Worm (Caenorhabditis elegans) whole organism, mixed stage, embryonic: ENCODE results near the gene K01G5.10.
"Not testable (repeated sequence)": the region's sequence is repeated elsewhere in the genome, so short reads cannot be mapped to it uniquely, and the experiment has no call there.

ENCODE experiments used
- M03D4.4 ChIP-seq: sonication (generic microtip); optimal IDR thresholded peaks from 2 replicates; lab custom pipeline; 2017; ENCODE audit warnings: mild to moderate bottlenecking, missing genetic modification characterization, missing compliant biosample characterization
- bed-3 ChIP-seq: fragments of 200-800 bp; sonication (Bioruptor generic); optimal IDR thresholded peaks from 3 replicates; lab custom pipeline; 2018; ENCODE audit warnings: mild to moderate bottlenecking, missing genetic modification characterization, moderate library complexity, missing compliant biosample characterization
- blmp-1 ChIP-seq: fragments of 150-350 bp; optimal IDR thresholded peaks from 2 replicates; lab custom pipeline; 2014; ENCODE audit warnings: missing biosample characterization, missing genetic modification characterization
- ceh-43 ChIP-seq: fragments of 200-800 bp; sonication (Bioruptor generic); optimal IDR thresholded peaks from 2 replicates; lab custom pipeline; 2018; ENCODE audit warnings: mild to moderate bottlenecking, missing genetic modification characterization, moderate library complexity, missing compliant biosample characterization
- ceh-83 ChIP-seq: fragments of 200-800 bp; sonication (Bioruptor generic); optimal IDR thresholded peaks from 2 replicates; lab custom pipeline; 2018; ENCODE audit warnings: mild to moderate bottlenecking, missing genetic modification characterization, missing compliant biosample characterization
- ces-1 ChIP-seq: fragments of 150-350 bp; optimal IDR thresholded peaks from 2 replicates; lab custom pipeline; 2014; ENCODE audit warnings: missing biosample characterization, missing genetic modification reagents, missing genetic modification characterization
- cnd-1 ChIP-seq: fragments of 200-800 bp; sonication (Bioruptor generic); optimal IDR thresholded peaks from 2 replicates; lab custom pipeline; 2018; ENCODE audit warnings: mild to moderate bottlenecking, missing genetic modification characterization, missing compliant biosample characterization
- elt-3 ChIP-seq: fragments of 150-350 bp; optimal IDR thresholded peaks from 2 replicates; lab custom pipeline; 2014; ENCODE audit warnings: missing biosample characterization, missing genetic modification characterization
- flh-1 ChIP-seq: fragments of 200-800 bp; sonication (Bioruptor generic); optimal IDR thresholded peaks from 2 replicates; lab custom pipeline; 2018; ENCODE audit warnings: mild to moderate bottlenecking, missing genetic modification characterization, moderate library complexity, missing compliant biosample characterization
- ham-2 ChIP-seq: fragments of 200-800 bp; sonication (Bioruptor generic); optimal IDR thresholded peaks from 2 replicates; lab custom pipeline; 2018; ENCODE audit warnings: mild to moderate bottlenecking, missing genetic modification characterization, missing compliant biosample characterization
- hlh-1 ChIP-seq: fragments of 150-350 bp; optimal IDR thresholded peaks from 2 replicates; lab custom pipeline; 2014; ENCODE audit warnings: missing biosample characterization, missing genetic modification reagents, missing genetic modification characterization
- lin-13 ChIP-seq: fragments of 150-350 bp; optimal IDR thresholded peaks from 2 replicates; lab custom pipeline; 2014; ENCODE audit warnings: missing biosample characterization, missing genetic modification characterization
- lin-32 ChIP-seq: fragments of 200-800 bp; sonication (Bioruptor generic); optimal IDR thresholded peaks from 2 replicates; lab custom pipeline; 2018; ENCODE audit warnings: mild to moderate bottlenecking, missing genetic modification characterization, missing compliant biosample characterization
- lsy-2 ChIP-seq: fragments of 150-350 bp; optimal IDR thresholded peaks from 2 replicates; lab custom pipeline; 2014; ENCODE audit warnings: missing biosample characterization, missing genetic modification characterization
- mep-1 ChIP-seq: fragments of 150-350 bp; optimal IDR thresholded peaks from 2 replicates; lab custom pipeline; 2017; ENCODE audit warnings: missing biosample characterization, missing genetic modification reagents, missing genetic modification characterization, inconsistent platforms
- mls-2 ChIP-seq: sonication (generic microtip); optimal IDR thresholded peaks from 2 replicates; lab custom pipeline; 2016; ENCODE audit warnings: mild to moderate bottlenecking, missing genetic modification characterization, moderate library complexity, missing compliant biosample characterization
- nhr-12 ChIP-seq: fragments of 150-350 bp; optimal IDR thresholded peaks from 2 replicates; lab custom pipeline; 2014; ENCODE audit warnings: missing biosample characterization, missing genetic modification characterization
- nhr-2 ChIP-seq: fragments of 150-350 bp; optimal IDR thresholded peaks from 2 replicates; lab custom pipeline; 2014; ENCODE audit warnings: missing biosample characterization, missing genetic modification characterization
- nhr-237 ChIP-seq: fragments of 150-350 bp; optimal IDR thresholded peaks from 2 replicates; lab custom pipeline; 2014; ENCODE audit warnings: missing biosample characterization, missing genetic modification characterization
- nhr-28 ChIP-seq: fragments of 150-350 bp; optimal IDR thresholded peaks from 2 replicates; lab custom pipeline; 2014; ENCODE audit warnings: missing biosample characterization, missing genetic modification characterization
- nhr-76 ChIP-seq: sonication (generic microtip); optimal IDR thresholded peaks from 2 replicates; lab custom pipeline; 2017; ENCODE audit warnings: missing biosample characterization, missing genetic modification characterization
- pha-4 ChIP-seq: fragments of 150-350 bp; optimal IDR thresholded peaks from 2 replicates; lab custom pipeline; 2018; ENCODE audit warnings: missing biosample characterization, missing genetic modification reagents, missing genetic modification characterization
- snpc-4 ChIP-seq: fragments of 150-350 bp; optimal IDR thresholded peaks from 2 replicates; lab custom pipeline; 2014; ENCODE audit warnings: missing biosample characterization, missing genetic modification characterization
- sptf-1 ChIP-seq: sonication (generic microtip); optimal IDR thresholded peaks from 2 replicates; lab custom pipeline; 2017; ENCODE audit warnings: mild to moderate bottlenecking, missing genetic modification characterization, moderate library complexity, missing compliant biosample characterization
- tbx-8 ChIP-seq: fragments of 200-800 bp; sonication (Bioruptor generic); optimal IDR thresholded peaks from 2 replicates; lab custom pipeline; 2018; ENCODE audit warnings: mild to moderate bottlenecking, missing genetic modification characterization, moderate library complexity, missing compliant biosample characterization
- unc-120 ChIP-seq: sonication (generic microtip); optimal IDR thresholded peaks from 2 replicates; lab custom pipeline; 2017; ENCODE audit warnings: missing genetic modification characterization, missing compliant biosample characterization; ENCODE audit not compliant: poor library complexity, severe bottlenecking
- unc-62 ChIP-seq: fragments of 150-350 bp; optimal IDR thresholded peaks from 2 replicates; lab custom pipeline; 2014; ENCODE audit warnings: missing biosample characterization, missing genetic modification reagents, missing genetic modification characterization
- ztf-11 ChIP-seq: fragments of 150-350 bp; optimal IDR thresholded peaks from 2 replicates; lab custom pipeline; 2014; ENCODE audit warnings: missing biosample characterization, missing genetic modification characterization

K01G5.10 gene

DNA sequence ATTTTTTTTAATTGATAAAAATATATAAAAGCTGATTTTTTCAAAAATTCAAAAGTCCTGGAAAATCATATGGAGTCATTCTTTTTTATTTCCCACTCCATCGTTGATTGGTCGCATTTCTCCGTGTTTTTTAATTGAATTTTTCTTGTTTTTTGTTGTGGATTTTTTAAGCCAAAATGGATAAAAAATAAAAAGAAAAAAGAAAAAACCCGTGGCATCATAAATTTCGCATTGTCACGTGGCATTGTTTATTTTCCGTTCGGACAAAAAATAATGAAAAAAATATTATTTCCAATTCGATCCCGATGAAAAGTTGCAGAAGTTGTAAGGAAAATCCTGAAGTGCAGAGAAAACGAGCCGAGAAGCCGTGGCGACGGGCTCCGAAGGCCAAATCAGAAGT lies 47.3 kb upstream of the K01G5.10 start, which contains the start of gene klp-7:
Gene klp-7, plus strand, starts transcription at position 301 of the 400 bp plus-strand sequence.
- not testable (repeated sequence) for TF ChIP-seq unc-62 (GFP tag; lab: Kevin White, UChicago); M03D4.4 (tag; lab: Kevin White, UChicago); bed-3 (GFP tag; lab: Kevin White, UChicago)

DNA sequence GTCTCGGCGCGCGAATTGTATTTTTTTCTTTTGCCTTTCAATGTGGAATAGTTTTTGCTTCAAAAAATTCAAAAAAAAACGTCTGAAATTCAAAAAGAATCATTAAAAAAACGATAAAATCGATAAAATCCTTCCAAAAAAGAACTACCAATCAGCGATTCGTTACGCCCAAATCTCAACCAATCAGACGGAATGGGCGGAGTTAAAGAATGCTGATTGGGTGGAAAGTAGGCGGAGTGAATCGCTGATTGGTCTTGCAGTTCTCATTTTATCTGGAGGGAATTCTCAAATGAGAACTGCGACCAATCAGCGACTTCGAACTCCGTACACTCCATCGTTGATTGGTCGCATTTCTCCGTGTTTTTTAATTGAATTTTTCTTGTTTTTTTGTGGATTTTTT lies 46.9 kb upstream of the K01G5.10 start:
- TF ChIP-seq nhr-76 (tag; lab: Kevin White, UChicago) (no peak), lin-13 (tag; lab: Kevin White, UChicago) (no peak), cnd-1 (tag; lab: Kevin White, UChicago) (no peak), nhr-237 (tag; lab: Kevin White, UChicago) (no peak), mls-2 (tag; lab: Kevin White, UChicago) (no peak), M03D4.4 (tag; lab: Kevin White, UChicago) (no peak), bed-3 (GFP tag; lab: Kevin White, UChicago) (no peak), unc-62 (GFP tag; lab: Kevin White, UChicago) (no peak), nhr-2 (tag; lab: Kevin White, UChicago) (no peak), elt-3 (tag; lab: Kevin White, UChicago) (no peak)

DNA sequence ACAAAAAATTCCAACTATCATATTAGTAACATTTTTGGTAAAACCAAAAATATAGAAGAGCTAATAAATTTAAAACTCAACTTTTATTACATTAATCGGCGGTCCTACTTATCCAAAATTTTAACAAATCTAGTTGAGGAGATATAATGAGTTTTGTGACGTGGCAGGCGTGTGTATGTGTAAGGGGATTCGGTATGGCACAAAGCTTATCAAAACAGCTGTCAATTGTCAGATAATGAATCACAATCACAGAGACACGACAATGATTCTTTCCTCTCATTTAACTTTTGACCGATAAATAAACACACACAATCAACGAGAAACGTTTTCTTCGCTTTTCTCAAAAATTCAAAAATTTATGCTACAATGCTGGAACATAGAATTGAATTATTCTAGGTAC lies 43.7 kb upstream of the K01G5.10 start, which contains the start of gene K11D9.3:
Gene K11D9.3, minus strand, starts transcription at position 181 of the 400 bp plus-strand sequence.
- no peak for TF ChIP-seq mep-1 (tag; lab: Kevin White, UChicago)
- TF ChIP-seq ces-1 (GFP tag; lab: Kevin White, UChicago) = no peak
- no peak for TF ChIP-seq ham-2 (GFP tag; lab: Kevin White, UChicago)
- no peak for TF ChIP-seq ceh-83 (GFP tag; lab: Kevin White, UChicago)
- TF ChIP-seq hlh-1 (tag; lab: Kevin White, UChicago) = peak; percentile 25
- no peak for TF ChIP-seq nhr-28 (tag; lab: Kevin White, UChicago)
- no peak for TF ChIP-seq lsy-2
- TF ChIP-seq nhr-76 (tag; lab: Kevin White, UChicago) = no peak
- TF ChIP-seq unc-62 (GFP tag; lab: Kevin White, UChicago) = peak; percentile 60
- no peak for TF ChIP-seq nhr-12 (tag; lab: Kevin White, UChicago)

DNA sequence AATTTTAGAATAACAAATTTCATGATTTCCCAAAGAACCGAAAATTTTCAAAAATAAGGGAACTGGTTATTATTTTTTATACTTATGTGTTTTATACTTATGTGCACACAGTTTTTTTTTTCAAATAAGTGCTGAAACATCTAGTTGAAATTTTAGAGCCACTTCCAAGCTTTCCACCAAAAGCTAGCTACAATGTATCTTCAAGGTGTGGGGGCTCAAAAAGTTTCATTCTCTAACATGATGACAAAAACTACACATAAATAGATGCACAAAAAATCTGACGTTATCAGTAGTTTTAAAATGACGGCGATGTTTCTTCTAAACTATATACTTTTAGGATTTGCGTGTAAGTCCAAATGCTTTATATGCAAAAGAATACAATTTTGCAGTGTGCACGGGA lies 35.7 kb upstream of the K01G5.10 start, which contains the start of gene clec-163:
Gene clec-163, plus strand, starts transcription at position 301 of the 400 bp plus-strand sequence.
- TF ChIP-seq lin-13 (tag; lab: Kevin White, UChicago) = no peak
- TF ChIP-seq pha-4 (tag; lab: Kevin White, UChicago) = no peak
- no peak for TF ChIP-seq ztf-11 (tag; lab: Kevin White, UChicago)
- TF ChIP-seq cnd-1 (tag; lab: Kevin White, UChicago) = no peak
- no peak for TF ChIP-seq ceh-43 (GFP tag; lab: Kevin White, UChicago)
- TF ChIP-seq nhr-2 (tag; lab: Kevin White, UChicago) = no peak
- no peak for TF ChIP-seq nhr-28 (tag; lab: Kevin White, UChicago)
- no peak for TF ChIP-seq ham-2 (GFP tag; lab: Kevin White, UChicago)
- TF ChIP-seq nhr-12 (tag; lab: Kevin White, UChicago) = no peak
- TF ChIP-seq blmp-1 (tag; lab: Kevin White, UChicago) = no peak
- no peak for TF ChIP-seq unc-62 (GFP tag; lab: Kevin White, UChicago)
- TF ChIP-seq M03D4.4 (tag; lab: Kevin White, UChicago) = no peak

DNA sequence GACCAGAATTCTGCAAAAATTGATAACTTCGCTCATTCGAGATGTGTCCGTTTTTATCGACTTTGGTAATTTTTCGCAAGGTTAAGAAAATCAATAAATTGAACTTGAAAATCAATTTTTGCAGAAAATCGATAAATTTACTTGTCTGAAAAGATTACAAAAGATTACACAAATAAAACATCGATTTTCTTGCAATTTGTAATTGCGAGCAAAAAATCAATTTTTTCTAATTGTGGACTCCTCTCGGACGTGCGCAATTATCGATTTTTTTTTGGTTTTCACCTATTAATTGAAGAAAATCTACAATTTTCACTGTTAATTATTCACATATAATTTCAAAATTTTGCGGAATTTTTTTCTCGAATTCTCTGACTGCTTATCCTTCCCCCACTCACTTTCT lies 32.9 kb upstream of the K01G5.10 start:
- TF ChIP-seq tbx-8 (GFP tag; lab: Kevin White, UChicago) = no peak
- no peak for TF ChIP-seq ces-1 (GFP tag; lab: Kevin White, UChicago)
- TF ChIP-seq ham-2 (GFP tag; lab: Kevin White, UChicago) = no peak
- TF ChIP-seq flh-1 (GFP tag; lab: Kevin White, UChicago) = no peak
- no peak for TF ChIP-seq pha-4 (tag; lab: Kevin White, UChicago)
- TF ChIP-seq ztf-11 (tag; lab: Kevin White, UChicago) = no peak

DNA sequence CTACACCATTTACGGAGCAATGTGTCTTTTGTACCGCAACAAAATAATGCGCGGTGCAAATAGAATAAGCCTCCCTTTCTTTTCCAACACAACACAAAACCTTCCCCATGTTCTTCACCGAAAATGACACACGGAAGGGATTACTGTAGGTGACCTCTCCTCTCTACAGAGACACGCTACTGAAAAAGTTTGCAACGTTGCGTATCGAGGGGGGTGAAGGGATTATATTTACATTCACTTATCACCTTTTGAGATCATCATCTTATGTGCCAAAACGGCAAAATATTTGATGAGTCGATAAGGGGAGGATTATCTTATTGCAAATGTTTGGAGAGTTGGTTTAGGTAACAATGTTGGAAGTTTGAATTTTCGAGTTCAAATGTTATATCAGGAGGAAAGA lies 24.7 kb upstream of the K01G5.10 start:
- no peak for TF ChIP-seq ztf-11 (tag; lab: Kevin White, UChicago)

DNA sequence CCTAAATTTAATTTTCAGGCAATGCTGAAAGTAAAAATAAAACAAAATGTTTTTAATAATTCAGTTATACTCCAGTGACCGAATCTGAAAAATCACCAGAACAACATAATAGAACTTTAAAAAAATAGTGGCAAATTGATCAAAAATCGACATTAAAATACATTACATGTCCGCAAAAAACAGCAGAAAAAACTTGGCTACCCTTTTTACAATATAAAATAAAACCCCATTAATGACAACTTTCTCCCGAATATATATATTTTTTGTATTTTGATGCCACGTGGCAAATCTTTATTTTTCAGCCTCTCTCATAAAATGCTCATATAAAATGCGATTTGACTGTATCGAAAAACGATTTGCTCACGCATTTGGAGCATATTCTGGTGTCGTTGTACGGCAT lies 23.2 kb upstream of the K01G5.10 start, which contains the start of gene ptr-19:
Gene ptr-19, plus strand, starts transcription at position 301 of the 400 bp plus-strand sequence.
- no peak for TF ChIP-seq nhr-76 (tag; lab: Kevin White, UChicago)
- TF ChIP-seq ces-1 (GFP tag; lab: Kevin White, UChicago) = no peak
- no peak for TF ChIP-seq mep-1 (tag; lab: Kevin White, UChicago)
- no peak for TF ChIP-seq ceh-83 (GFP tag; lab: Kevin White, UChicago)
- TF ChIP-seq ham-2 (GFP tag; lab: Kevin White, UChicago) = no peak
- no peak for TF ChIP-seq lin-13 (tag; lab: Kevin White, UChicago)
- no peak for TF ChIP-seq ceh-43 (GFP tag; lab: Kevin White, UChicago)
- TF ChIP-seq lsy-2 = no peak
- no peak for TF ChIP-seq snpc-4 (tag; lab: Kevin White, UChicago)
- TF ChIP-seq lin-32 (GFP tag; lab: Kevin White, UChicago) = no peak
- no peak for TF ChIP-seq unc-120
- TF ChIP-seq nhr-12 (tag; lab: Kevin White, UChicago) = no peak
- no peak for TF ChIP-seq sptf-1
- TF ChIP-seq unc-62 (GFP tag; lab: Kevin White, UChicago) = no peak
- TF ChIP-seq nhr-28 (tag; lab: Kevin White, UChicago) = no peak
